Worm (Caenorhabditis elegans) whole organism, L1 larva: Measurements from ENCODE around the gene AH10.4.

Source experiments
- elt-3 ChIP-seq, 6 experiments: fragments of 150-350 bp in 1 of 6; sonication (generic microtip); optimal IDR thresholded peaks; 2 replicates each; lab custom pipeline; 2017 to 2018; ENCODE audit warnings: missing biosample characterization in 6 of 6, missing genetic modification characterization in 6 of 6, inconsistent platforms in 1 of 6
- fkh-10 ChIP-seq: sonication (generic microtip); optimal IDR thresholded peaks from 2 replicates; lab custom pipeline; 2017; ENCODE audit warnings: missing biosample characterization, missing genetic modification reagents, missing genetic modification characterization
- hlh-4 ChIP-seq: sonication (generic microtip); optimal IDR thresholded peaks from 2 replicates; lab custom pipeline; 2016; ENCODE audit warnings: mild to moderate bottlenecking, missing genetic modification characterization, missing compliant biosample characterization
- lin-15B ChIP-seq: fragments of 150-350 bp; sonication (generic microtip); optimal IDR thresholded peaks from 3 replicates; lab custom pipeline; 2014; ENCODE audit warnings: missing biosample characterization, missing genetic modification characterization
- mep-1 ChIP-seq: fragments of 150-350 bp; optimal IDR thresholded peaks from 2 replicates; lab custom pipeline; 2014; ENCODE audit warnings: missing biosample characterization, missing genetic modification characterization
- nhr-47 ChIP-seq: sonication (generic microtip); optimal IDR thresholded peaks from 2 replicates; lab custom pipeline; 2016; ENCODE audit warnings: mild to moderate bottlenecking, missing genetic modification characterization, moderate library complexity, missing compliant biosample characterization
- nhr-77 ChIP-seq: fragments of 150-350 bp; optimal IDR thresholded peaks from 2 replicates; lab custom pipeline; 2014; ENCODE audit warnings: missing biosample characterization, missing genetic modification characterization
- snpc-4 ChIP-seq: fragments of 150-350 bp; optimal IDR thresholded peaks from 2 replicates; lab custom pipeline; 2014; ENCODE audit warnings: missing biosample characterization, missing genetic modification characterization
- zag-1 ChIP-seq: fragments of 150-350 bp; optimal IDR thresholded peaks from 2 replicates; lab custom pipeline; 2014; ENCODE audit warnings: missing biosample characterization, missing genetic modification characterization

DNA sequence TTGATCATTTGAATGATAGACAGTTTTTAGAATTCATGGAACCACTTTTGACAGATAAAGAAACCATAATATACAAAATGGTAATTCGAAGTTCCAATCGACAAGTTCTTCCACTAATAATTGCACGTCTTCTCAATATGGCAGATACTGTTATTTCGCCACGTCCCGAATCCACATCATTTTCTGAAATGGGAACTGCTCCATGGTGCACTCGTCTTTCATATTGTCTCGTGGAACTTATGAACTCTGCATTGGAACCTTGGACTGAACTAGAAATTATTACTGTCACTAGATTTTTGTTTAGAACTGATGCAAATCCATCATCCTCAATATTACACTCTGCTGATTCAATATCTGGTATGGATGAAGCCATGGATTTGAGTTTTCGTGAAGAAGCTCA is 49.4 kb upstream of the AH10.4 start:
- TF ChIP-seq nhr-77 (tag; lab: Kevin White, UChicago) (no peak), hlh-4 (tag; lab: Kevin White, UChicago) (no peak), nhr-47 (tag; lab: Kevin White, UChicago) (no peak), lin-15B (tag; lab: Kevin White, UChicago) (no peak), fkh-10 (GFP tag; lab: Kevin White, UChicago) (no peak), elt-3 (tag; optimal IDR thresholded peaks at IDR 0.05; lab: Kevin White, UChicago) (no peak), mep-1 (no peak), snpc-4 (no peak), zag-1 (tag; lab: Kevin White, UChicago) (no peak)
